Worm (Caenorhabditis elegans): ENCODE data around the gene ssq-4.
A peak's percentile ranks its signal among the peaks of the same experiment; 100 is the strongest.
"Not testable (repeated sequence)": the region's sequence is repeated elsewhere in the genome, so short reads cannot be mapped to it uniquely, and the experiment has no call there.

The ssq-4 gene

DNA sequence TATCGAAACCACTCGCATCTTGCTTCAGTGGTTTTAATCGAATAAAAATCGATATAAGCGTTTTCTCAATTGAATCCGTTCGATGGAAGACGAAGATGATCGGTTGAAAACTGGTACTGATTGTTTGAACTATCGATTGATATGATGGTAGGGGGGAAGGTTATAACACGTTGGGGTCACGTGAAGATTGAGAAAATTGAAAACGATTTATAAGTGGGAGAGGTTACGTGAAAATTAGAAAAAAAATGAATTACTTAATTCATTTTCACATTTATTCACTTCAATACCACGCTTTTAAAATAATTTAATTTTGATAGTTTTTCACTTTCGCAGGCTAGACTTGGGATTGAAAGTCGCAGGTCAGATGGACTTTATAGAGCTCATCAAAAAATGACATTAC is 44.7 kb downstream of the ssq-4 start, which contains the start of gene C09B9.7:
Gene C09B9.7, minus strand, starts transcription at position 101 of the 400 bp plus-strand sequence.
- no peak for TF ChIP-seq skn-1 (tag; optimal IDR thresholded peaks at IDR 0.05)
- no peak for TF ChIP-seq unc-98 (GFP tag; IDR thresholded peaks at IDR 0.05)
- TF ChIP-seq sup-37 (GFP tag; optimal IDR thresholded peaks at IDR 0.05) = no peak
- TF ChIP-seq egl-13 (tag; optimal IDR thresholded peaks at IDR 0.05) = no peak
- no peak for TF ChIP-seq aly-2 (tag; optimal IDR thresholded peaks at IDR 0.05)

DNA sequence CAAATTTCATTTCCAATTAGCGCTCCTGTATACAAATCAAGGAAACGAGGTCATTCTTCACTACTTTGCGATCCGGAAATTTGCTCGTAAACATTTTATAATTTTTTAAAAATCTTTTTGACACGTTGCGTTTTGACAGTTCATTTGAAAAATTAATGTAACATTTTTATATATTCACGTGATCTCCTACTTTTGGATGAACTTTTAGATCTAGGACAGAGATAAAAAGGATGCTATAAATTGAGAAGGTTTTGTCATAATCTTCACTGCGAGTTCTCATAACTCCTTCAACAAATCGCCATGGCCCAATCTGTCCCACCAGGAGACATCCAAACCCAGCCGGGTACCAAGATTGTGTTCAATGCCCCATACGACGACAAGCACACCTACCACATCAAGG is 46.0 kb downstream of the ssq-4 start, which contains the start of gene msp-57:
Gene msp-57, plus strand, starts transcription at position 301 of the 400 bp plus-strand sequence.
- TF ChIP-seq mep-1 (tag; optimal IDR thresholded peaks at IDR 0.05); egl-27 (tag; optimal IDR thresholded peaks at IDR 0.05); lir-3 (tag; optimal IDR thresholded peaks at IDR 0.05; ENCODE audit: poor library complexity): not testable (repeated sequence)

DNA sequence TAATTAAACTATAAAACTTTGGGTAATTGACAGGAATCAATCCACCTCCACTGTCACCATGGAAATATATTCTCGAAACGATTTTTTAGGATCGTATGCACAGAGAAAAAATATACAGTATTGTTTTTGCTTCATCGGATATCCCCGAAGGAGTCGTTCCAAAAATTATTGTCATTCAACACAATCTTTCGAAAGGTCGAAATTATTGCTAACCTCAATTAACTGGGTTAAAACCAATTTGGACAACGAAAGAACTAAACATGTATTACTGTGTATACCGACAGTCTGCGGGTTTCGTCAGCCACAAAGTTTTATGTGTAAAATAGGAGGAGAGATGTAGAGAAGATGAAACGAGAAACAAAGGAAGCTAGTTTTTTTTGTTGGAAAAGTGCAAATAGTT is 47.0 kb downstream of the ssq-4 start:
- no peak for TF ChIP-seq tlp-1 (tag; optimal IDR thresholded peaks at IDR 0.05)
- peak; percentile 70 for TF ChIP-seq nhr-90 (tag; optimal IDR thresholded peaks at IDR 0.05; ENCODE audit: poor library complexity)
- TF ChIP-seq unc-130 (tag; optimal IDR thresholded peaks at IDR 0.05) = no peak
- TF ChIP-seq efl-1 (optimal IDR thresholded peaks at IDR 0.05) = peak in 1 of 2 experiments; percentile 12
- no peak for TF ChIP-seq efl-1 (GFP tag; optimal IDR thresholded peaks at IDR 0.05 in 1 of 2)
- no peak for TF ChIP-seq nhr-237 (tag; optimal IDR thresholded peaks at IDR 0.05)
- no peak for TF ChIP-seq mep-1 (tag; optimal IDR thresholded peaks at IDR 0.05)
- no peak for TF ChIP-seq aha-1 (tag; optimal IDR thresholded peaks at IDR 0.05)
- TF ChIP-seq lin-13 (GFP tag; optimal IDR thresholded peaks at IDR 0.05) = no peak
- no peak for TF ChIP-seq snu-23 (GFP tag; optimal IDR thresholded peaks at IDR 0.05)
- TF ChIP-seq nhr-11 (tag; optimal IDR thresholded peaks at IDR 0.05) = no peak
- TF ChIP-seq fkh-8 (tag; optimal IDR thresholded peaks at IDR 0.05) = no peak
- TF ChIP-seq blmp-1 (tag; optimal IDR thresholded peaks at IDR 0.05) = no peak
- TF ChIP-seq lin-15B (tag; optimal IDR thresholded peaks at IDR 0.05) = no peak
- no peak for TF ChIP-seq alr-1 (tag; optimal IDR thresholded peaks at IDR 0.05; ENCODE audit: borderline replicate concordance)
- TF ChIP-seq vab-15 (tag; optimal IDR thresholded peaks at IDR 0.05) = no peak
- no peak for TF ChIP-seq C34B4.2 (tag; optimal IDR thresholded peaks at IDR 0.05)
- no peak for TF ChIP-seq unc-30 (tag; optimal IDR thresholded peaks at IDR 0.05)
- TF ChIP-seq dpl-1 (GFP tag; optimal IDR thresholded peaks at IDR 0.05) = no peak
- TF ChIP-seq unc-98 (GFP tag; IDR thresholded peaks at IDR 0.05) = no peak
- no peak for TF ChIP-seq hlh-17 (GFP tag; optimal IDR thresholded peaks at IDR 0.05; ENCODE audit: borderline replicate concordance)
- peak; percentile 60 for TF ChIP-seq nhr-20 (tag; optimal IDR thresholded peaks at IDR 0.05)
- peak; percentile 75 for TF ChIP-seq nhr-85 (tag)
- TF ChIP-seq hpl-2 (GFP tag; optimal IDR thresholded peaks at IDR 0.05) = no peak
- TF ChIP-seq efl-3 (GFP tag; optimal IDR thresholded peaks at IDR 0.05) = no peak
- TF ChIP-seq rnt-1 (tag; optimal IDR thresholded peaks at IDR 0.05) = peak; percentile 16
- no peak for TF ChIP-seq pax-3 (tag; optimal IDR thresholded peaks at IDR 0.05)
- no peak for TF ChIP-seq zip-4 (GFP tag; optimal IDR thresholded peaks at IDR 0.05)
- TF ChIP-seq ceh-90 (tag; optimal IDR thresholded peaks at IDR 0.05) = no peak
- no peak for TF ChIP-seq pqm-1 (tag; optimal IDR thresholded peaks at IDR 0.05)
- TF ChIP-seq aly-2 (tag; optimal IDR thresholded peaks at IDR 0.05) = peak; percentile 35
- no peak for TF ChIP-seq F16B12.6 (tag; optimal IDR thresholded peaks at IDR 0.05)
- TF ChIP-seq elt-2 (tag; optimal IDR thresholded peaks at IDR 0.05) = no peak
- TF ChIP-seq lin-39 (tag; optimal IDR thresholded peaks at IDR 0.05) = no peak
- TF ChIP-seq fkh-4 (tag; optimal IDR thresholded peaks at IDR 0.05; ENCODE audit: borderline replicate concordance) = no peak
- no peak for TF ChIP-seq hlh-4 (tag; optimal IDR thresholded peaks at IDR 0.05)
- peak in 1 of 2 experiments; percentile 4 for TF ChIP-seq lin-35 (GFP tag; optimal IDR thresholded peaks at IDR 0.05)
- TF ChIP-seq zag-1 (tag; optimal IDR thresholded peaks at IDR 0.05) = no peak
- TF ChIP-seq sup-37 (GFP tag; optimal IDR thresholded peaks at IDR 0.05) = no peak
- TF ChIP-seq C16A3.4 (tag; optimal IDR thresholded peaks at IDR 0.05) = no peak
- TF ChIP-seq fos-1 (tag; optimal IDR thresholded peaks at IDR 0.05) = peak; percentile 18
- TF ChIP-seq unc-62 (GFP tag; optimal IDR thresholded peaks at IDR 0.05) = no peak
- TF ChIP-seq C04F5.9 (tag; optimal IDR thresholded peaks at IDR 0.05) = no peak
- peak; percentile 66 for TF ChIP-seq nhr-19 (GFP tag; conservative IDR thresholded peaks at IDR 0.05)
- no peak for TF ChIP-seq sptf-1 (tag; optimal IDR thresholded peaks at IDR 0.05)

All from whole organism, L1 larva.